Worm (Caenorhabditis elegans): ENCODE results near the gene rhi-1.

The rhi-1 gene

DNA sequence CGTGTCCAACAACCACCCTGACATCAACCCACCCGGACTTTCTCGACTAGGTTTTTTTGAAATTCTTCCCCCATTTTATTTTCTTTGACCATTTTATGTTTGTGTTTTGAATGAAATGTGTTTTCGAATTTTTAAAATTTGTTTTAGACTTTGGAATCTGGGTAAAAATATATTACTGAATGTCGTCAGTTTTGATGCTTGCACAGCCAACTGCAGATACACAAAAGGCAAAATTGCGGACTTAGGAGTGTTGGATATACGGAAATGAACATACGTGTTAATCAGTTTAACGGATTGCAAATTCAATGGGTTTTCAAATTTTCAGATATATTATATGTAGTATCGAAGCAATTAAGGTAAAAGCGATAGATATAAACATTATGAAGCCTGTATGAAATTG lies 8.4 kb downstream of the rhi-1 start:
- TF ChIP-seq ceh-39 (tag; optimal IDR thresholded peaks at IDR 0.05) (no peak), ces-1 (GFP tag; optimal IDR thresholded peaks at IDR 0.05) (peak; percentile 53)

- TF ChIP-seq elt-3 (tag; optimal IDR thresholded peaks at IDR 0.05) (no peak), drap-1 (GFP tag; optimal IDR thresholded peaks at IDR 0.05) (no peak)
Measured at ce11 chrX:4519968-4520367, 11.7 kb downstream of the rhi-1 start.

- TF ChIP-seq flh-1 (GFP tag; optimal IDR thresholded peaks at IDR 0.05) (no peak), tbx-8 (GFP tag; optimal IDR thresholded peaks at IDR 0.05) (no peak), ztf-11 (tag; optimal IDR thresholded peaks at IDR 0.05) (no peak), bed-3 (GFP tag; optimal IDR thresholded peaks at IDR 0.05) (no peak), ces-1 (GFP tag; optimal IDR thresholded peaks at IDR 0.05) (peak; percentile 55), drap-1 (GFP tag; optimal IDR thresholded peaks at IDR 0.05) (no peak)
Measured at ce11 chrX:4521166-4521565, 12.9 kb downstream of the rhi-1 start.

- TF ChIP-seq mep-1 (tag; optimal IDR thresholded peaks at IDR 0.05) (no peak), ceh-43 (GFP tag; optimal IDR thresholded peaks at IDR 0.05) (no peak), tbx-8 (GFP tag; optimal IDR thresholded peaks at IDR 0.05) (no peak), drap-1 (GFP tag; optimal IDR thresholded peaks at IDR 0.05) (peak; percentile 3), lin-13 (tag; optimal IDR thresholded peaks at IDR 0.05) (no peak), lin-32 (GFP tag; optimal IDR thresholded peaks at IDR 0.05) (no peak), M03D4.4 (tag; optimal IDR thresholded peaks at IDR 0.05) (no peak), nhr-2 (tag; optimal IDR thresholded peaks at IDR 0.05) (peak; percentile 39), blmp-1 (tag; optimal IDR thresholded peaks at IDR 0.05) (no peak), elt-3 (tag; optimal IDR thresholded peaks at IDR 0.05) (no peak), unc-62 (GFP tag; optimal IDR thresholded peaks at IDR 0.05) (peak; percentile 62), ceh-83 (GFP tag; optimal IDR thresholded peaks at IDR 0.05) (no peak), zip-8 (tag; optimal IDR thresholded peaks at IDR 0.05) (no peak), ces-1 (GFP tag; optimal IDR thresholded peaks at IDR 0.05) (peak; percentile 3), sem-2 (GFP tag; optimal IDR thresholded peaks at IDR 0.05) (no peak), bed-3 (GFP tag; optimal IDR thresholded peaks at IDR 0.05) (no peak), cnd-1 (tag; optimal IDR thresholded peaks at IDR 0.05) (no peak), ham-2 (GFP tag; optimal IDR thresholded peaks at IDR 0.05) (peak; percentile 81), lsy-2 (tag; optimal IDR thresholded peaks at IDR 0.05) (no peak), elt-1 (tag; optimal IDR thresholded peaks at IDR 0.05; ENCODE audit: borderline replicate concordance, insufficient read depth) (peak; percentile 85), nhr-76 (tag; optimal IDR thresholded peaks at IDR 0.05) (no peak), ztf-11 (tag; optimal IDR thresholded peaks at IDR 0.05) (no peak)
Measured at ce11 chrX:4521837-4522816, 13.8 kb downstream of the rhi-1 start, which contains the start of gene C07A12.7. C07A12.7 (minus strand) TSS chrX:4522144.

DNA sequence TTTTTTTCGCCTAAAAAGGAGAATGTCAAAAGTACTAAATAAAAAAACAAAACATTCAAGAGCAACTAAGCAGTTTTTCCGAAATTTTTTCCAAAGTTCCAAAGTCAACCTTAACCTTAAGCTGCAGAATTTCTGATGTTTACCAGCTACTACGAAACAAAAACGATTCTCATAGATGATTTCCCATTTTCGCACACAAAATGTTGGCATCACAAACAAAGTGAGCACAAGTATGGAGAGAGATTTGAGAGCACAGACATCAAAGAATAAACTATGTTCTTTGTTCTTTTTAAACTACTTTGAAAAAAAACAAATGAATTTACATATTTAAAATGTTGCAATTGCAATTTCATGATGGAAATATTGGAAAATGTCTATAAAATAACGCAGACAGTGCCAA lies 15.0 kb downstream of the rhi-1 start:
- TF ChIP-seq bed-3 (GFP tag; optimal IDR thresholded peaks at IDR 0.05) (no peak), mep-1 (tag; optimal IDR thresholded peaks at IDR 0.05) (no peak), flh-1 (GFP tag; optimal IDR thresholded peaks at IDR 0.05) (no peak), mls-2 (tag; optimal IDR thresholded peaks at IDR 0.05) (no peak), ham-2 (GFP tag; optimal IDR thresholded peaks at IDR 0.05) (no peak), tbx-8 (GFP tag; optimal IDR thresholded peaks at IDR 0.05) (no peak)

DNA sequence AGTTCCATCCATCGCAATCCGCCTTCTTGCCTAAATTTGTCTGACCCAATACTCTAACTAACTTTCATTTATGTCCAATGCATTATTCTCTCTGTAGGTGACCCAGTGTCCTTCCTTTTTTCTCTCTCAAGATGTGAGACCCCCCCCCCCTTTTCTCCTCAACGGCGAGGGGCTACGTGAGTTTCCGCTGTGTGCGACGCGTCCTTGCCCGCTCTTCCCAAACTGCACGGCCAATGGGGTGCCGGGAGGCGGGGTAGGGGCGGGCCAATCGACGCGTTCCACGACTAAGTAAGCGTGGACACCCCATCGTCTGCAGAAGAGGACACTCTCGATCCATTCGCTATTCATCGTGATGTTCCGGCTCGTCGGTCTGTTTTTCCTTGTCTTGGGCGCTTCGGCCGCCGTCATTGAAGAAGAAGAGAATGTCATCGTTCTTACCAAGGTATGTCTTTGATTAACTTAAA lies 15.6 kb downstream of the rhi-1 start, which contains the start of gene pdi-2:
TSS of gene pdi-2 (plus strand) at position 269 of the 464 bp plus-strand sequence.
- TF ChIP-seq blmp-1 (tag; optimal IDR thresholded peaks at IDR 0.05) = peak; percentile 24
- no peak for TF ChIP-seq zip-8 (tag; optimal IDR thresholded peaks at IDR 0.05)
- TF ChIP-seq lin-13 (tag; optimal IDR thresholded peaks at IDR 0.05) = peak; percentile 14
- TF ChIP-seq M03D4.4 (tag; optimal IDR thresholded peaks at IDR 0.05) = peak; percentile 73
- peak; percentile 16 for TF ChIP-seq ceh-43 (GFP tag; optimal IDR thresholded peaks at IDR 0.05)
- TF ChIP-seq unc-39 (tag; optimal IDR thresholded peaks at IDR 0.05) = no peak
- TF ChIP-seq unc-62 (GFP tag; optimal IDR thresholded peaks at IDR 0.05) = peak; percentile 0
- TF ChIP-seq ces-1 (GFP tag; optimal IDR thresholded peaks at IDR 0.05) = peak; percentile 74
- TF ChIP-seq ham-2 (GFP tag; optimal IDR thresholded peaks at IDR 0.05) = peak; percentile 94
- peak; percentile 63 for TF ChIP-seq unc-120 (tag; optimal IDR thresholded peaks at IDR 0.05; ENCODE audit: poor library complexity, severe bottlenecking)
- TF ChIP-seq nhr-237 (tag; optimal IDR thresholded peaks at IDR 0.05) = peak; percentile 21
- no peak for TF ChIP-seq mab-5 (tag; optimal IDR thresholded peaks at IDR 0.05)
- peak; percentile 86 for TF ChIP-seq sptf-1 (tag; optimal IDR thresholded peaks at IDR 0.05)
- TF ChIP-seq lin-32 (GFP tag; optimal IDR thresholded peaks at IDR 0.05) = peak; percentile 49
- TF ChIP-seq nhr-2 (tag; optimal IDR thresholded peaks at IDR 0.05) = peak; percentile 41
- peak; percentile 66 for TF ChIP-seq cnd-1 (tag; optimal IDR thresholded peaks at IDR 0.05)
- TF ChIP-seq ceh-83 (GFP tag; optimal IDR thresholded peaks at IDR 0.05) = peak; percentile 49
- TF ChIP-seq mep-1 (tag; optimal IDR thresholded peaks at IDR 0.05) = peak; percentile 54
- peak; percentile 88 for TF ChIP-seq lsy-2 (tag; optimal IDR thresholded peaks at IDR 0.05)
- TF ChIP-seq drap-1 (GFP tag; optimal IDR thresholded peaks at IDR 0.05) = peak; percentile 73
- TF ChIP-seq snpc-4 (tag; optimal IDR thresholded peaks at IDR 0.05) = no peak
- TF ChIP-seq elt-1 (tag; optimal IDR thresholded peaks at IDR 0.05; ENCODE audit: borderline replicate concordance, insufficient read depth) = no peak
- peak; percentile 87 for TF ChIP-seq mls-2 (tag; optimal IDR thresholded peaks at IDR 0.05)
- no peak for TF ChIP-seq nhr-12 (tag; optimal IDR thresholded peaks at IDR 0.05)
- peak; percentile 6 for TF ChIP-seq bed-3 (GFP tag; optimal IDR thresholded peaks at IDR 0.05)

Data from whole organism, mixed stage, embryonic.